Fruit fly (Drosophila melanogaster) Kc167 (cell line): Measurements from ENCODE around the gene Polr1C.

ENCODE experiments used
- Myc ChIP-seq: fragments of >200 bp; optimal IDR thresholded peaks from 2 replicates; lab custom pipeline; 2017; ENCODE audit warnings: missing external identifiers
- Sin3A ChIP-seq: fragments of >200 bp; optimal IDR thresholded peaks from 2 replicates; lab custom pipeline; 2018; ENCODE audit warnings: missing external identifiers
- h ChIP-seq: fragments of >200 bp; optimal IDR thresholded peaks from 3 replicates; lab custom pipeline; 2018; ENCODE audit warnings: missing external identifiers
- psq ChIP-seq: fragments of >200 bp; optimal IDR thresholded peaks from 2 replicates; lab custom pipeline; 2017; ENCODE audit warnings: missing external identifiers

DNA sequence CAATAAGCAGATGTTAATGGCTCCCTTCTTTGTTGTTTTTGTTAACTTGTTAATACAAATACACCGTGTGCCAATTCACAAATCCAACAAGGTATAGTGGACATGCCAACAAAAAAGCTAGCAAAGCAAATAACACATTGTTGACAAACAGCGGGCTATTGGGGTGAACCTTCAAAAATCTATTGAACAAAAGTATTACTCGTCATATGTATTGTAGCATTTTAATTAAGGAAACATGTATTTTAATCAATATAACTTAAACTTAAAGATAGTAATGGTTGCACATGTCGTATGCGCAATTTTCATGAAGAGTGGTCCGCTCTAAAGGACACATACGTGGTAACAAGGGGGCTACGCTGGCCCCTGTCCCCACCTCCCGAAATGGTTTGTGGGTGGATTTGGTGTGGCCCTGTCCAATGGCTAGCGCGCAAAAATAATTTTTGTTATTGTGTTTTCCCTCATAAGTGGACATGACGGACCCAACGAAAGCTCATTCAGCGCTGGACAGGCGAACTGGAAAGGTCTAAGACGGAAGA, 26.5 kb upstream of the Polr1C start, which contains the start of gene synr:
- TF ChIP-seq psq (lab: Kevin White, UChicago): no peak
- no peak for TF ChIP-seq h (lab: Kevin White, UChicago)
- TF ChIP-seq Myc (lab: Kevin White, UChicago): no peak
- TF ChIP-seq Sin3A (lab: Kevin White, UChicago): no peak
